Worm (Caenorhabditis elegans) whole organism, late embryonic: ENCODE results near the gene C05C10.2.

Experiments used
- F13H6.1 ChIP-seq: sonication (generic microtip); optimal IDR thresholded peaks from 2 replicates; lab custom pipeline; 2016; ENCODE audit warnings: missing genetic modification characterization, missing compliant biosample characterization
- ama-1 ChIP-seq: fragments of 150-350 bp; optimal IDR thresholded peaks from 2 replicates; lab custom pipeline; 2014
- fkh-10 ChIP-seq: fragments of 150-350 bp; optimal IDR thresholded peaks from 2 replicates; lab custom pipeline; 2014; ENCODE audit warnings: missing biosample characterization, missing genetic modification reagents, missing genetic modification characterization
- hlh-13 ChIP-seq: fragments of 200-800 bp; sonication (Bioruptor generic); optimal IDR thresholded peaks from 2 replicates; lab custom pipeline; 2018; ENCODE audit warnings: mild to moderate bottlenecking, missing genetic modification characterization, missing compliant biosample characterization
- hlh-30 ChIP-seq: sonication (generic microtip); optimal IDR thresholded peaks from 2 replicates; lab custom pipeline; 2017; ENCODE audit warnings: antibody characterized with exemption, missing genetic modification characterization, missing compliant biosample characterization; ENCODE audit not compliant: insufficient read depth
- hlh-6 ChIP-seq: sonication (generic microtip); optimal IDR thresholded peaks from 2 replicates; lab custom pipeline; 2016; ENCODE audit warnings: missing genotype, missing genetic modification characterization, missing compliant biosample characterization
- lin-11 ChIP-seq: fragments of 200-800 bp; sonication (Bioruptor generic); optimal IDR thresholded peaks from 2 replicates; lab custom pipeline; 2018; ENCODE audit warnings: mild to moderate bottlenecking, missing genetic modification characterization, missing compliant biosample characterization
- pha-4 ChIP-seq: fragments of 150-350 bp; optimal IDR thresholded peaks from 2 replicates; lab custom pipeline; 2018; ENCODE audit warnings: missing biosample characterization, missing genetic modification reagents, missing genetic modification characterization
- pqm-1 ChIP-seq: sonication (generic microtip); optimal IDR thresholded peaks from 2 replicates; lab custom pipeline; 2016; ENCODE audit warnings: missing genetic modification characterization, missing compliant biosample characterization

- TF ChIP-seq hlh-6 (tag; lab: Kevin White, UChicago) = no peak
- TF ChIP-seq pha-4 (tag; lab: Kevin White, UChicago) = no peak
- TF ChIP-seq pqm-1 (tag; lab: Kevin White, UChicago) = no peak
- no peak for TF ChIP-seq lin-11
- no peak for TF ChIP-seq F13H6.1 (tag; lab: Kevin White, UChicago)
- TF ChIP-seq fkh-10 (GFP tag; lab: Kevin White, UChicago) = no peak
- no peak for TF ChIP-seq hlh-30 (tag; lab: Kevin White, UChicago)
- TF ChIP-seq hlh-13 (GFP tag; lab: Kevin White, UChicago) = no peak
- no peak for TF ChIP-seq ama-1 (lab: Kevin White, UChicago)
These were observed 7.0 kb upstream of the C05C10.2 start, which contains the start of gene F26C11.3 for ce11 chrII:9914999-9915398.
